Fruit fly (Drosophila melanogaster) whole organism, embryonic: Measurements from ENCODE around the gene RabX5.

Experiments used
- CG4820 ChIP-seq: fragments of 200-800 bp; sonication (Bioruptor generic); optimal IDR thresholded peaks from 3 replicates; lab custom pipeline; 2016; ENCODE audit warnings: missing biosample characterization, missing genetic modification characterization
- CG6689 ChIP-seq: fragments of 200-800 bp; sonication (Bioruptor generic); IDR thresholded peaks from 2 replicates; pipeline ENCODE4 v1.3.6; 2022; ENCODE audit warnings: missing biosample characterization, missing genetic modification characterization
- CTCF ChIP-seq: fragments of 200-800 bp; sonication (Bioruptor generic); optimal IDR thresholded peaks from 2 replicates; lab custom pipeline; 2017; ENCODE audit warnings: missing biosample characterization, mild to moderate bottlenecking, missing genetic modification characterization, moderate library complexity
- Lpt ChIP-seq: fragments of >200 bp; optimal IDR thresholded peaks from 2 replicates; lab custom pipeline; 2018; ENCODE audit warnings: missing biosample characterization, missing genetic modification characterization
- br ChIP-seq: fragments of >200 bp; optimal IDR thresholded peaks from 2 replicates; lab custom pipeline; 2017
- corto ChIP-seq: fragments of 200-800 bp; sonication (Bioruptor generic); optimal IDR thresholded peaks from 2 replicates; lab custom pipeline; 2016; ENCODE audit warnings: missing biosample characterization, mild to moderate bottlenecking, missing genetic modification characterization, moderate library complexity
- salm ChIP-seq: fragments of 200-800 bp; sonication (Bioruptor generic); optimal IDR thresholded peaks from 2 replicates; lab custom pipeline; 2018; ENCODE audit warnings: missing biosample characterization, mild to moderate bottlenecking, missing genetic modification characterization

DNA sequence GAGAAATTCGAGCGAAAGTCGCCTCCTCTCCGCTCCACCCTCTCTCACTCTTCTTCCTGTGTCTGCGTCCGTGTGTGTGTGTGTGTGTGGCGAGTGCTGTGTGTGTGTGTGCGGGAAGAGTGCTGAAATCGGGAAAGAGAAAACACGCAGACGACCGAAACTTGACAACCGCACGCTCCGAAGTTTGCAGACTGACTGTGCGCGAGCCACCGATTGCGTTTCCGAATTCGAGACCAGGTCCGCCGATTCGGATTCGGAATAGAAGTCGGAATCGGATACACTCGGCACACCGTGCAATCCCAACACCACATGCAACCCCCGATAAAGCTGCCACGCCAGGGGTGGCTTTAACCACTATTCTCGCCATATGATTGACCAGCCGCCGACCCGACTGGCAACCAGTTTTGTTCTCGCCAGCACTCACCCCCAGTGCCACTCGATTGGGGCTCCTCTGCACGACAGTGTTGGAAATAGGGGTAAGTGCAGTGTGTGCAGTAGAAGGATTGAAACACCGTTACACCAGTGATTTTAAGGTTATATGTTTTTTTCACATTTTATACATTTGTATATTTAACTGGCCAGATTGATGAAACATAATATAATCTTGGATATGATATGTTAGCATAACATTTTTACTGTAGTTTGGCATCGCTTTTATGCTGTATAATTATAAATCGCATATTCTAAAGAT lies 41.6 kb downstream of the RabX5 start, which contains the start of gene CG13928:
- TF ChIP-seq salm (tag; lab: Kevin White, UChicago) = no peak
- no peak for TF ChIP-seq CG4820 (GFP tag; lab: Kevin White, UChicago)
- no peak for TF ChIP-seq br (lab: Kevin White, UChicago)
- TF ChIP-seq corto (GFP tag; lab: Kevin White, UChicago) = no peak
- TF ChIP-seq CG6689 = no peak
- TF ChIP-seq CTCF (GFP tag; lab: Kevin White, UChicago) = no peak
- no peak for TF ChIP-seq Lpt (GFP tag; lab: Kevin White, UChicago)
